Fruit fly (Drosophila melanogaster) Kc167 (cell line): ENCODE measurements around the gene Mks1.

Source experiments
- Sin3A ChIP-seq: fragments of >200 bp; optimal IDR thresholded peaks from 2 replicates; lab custom pipeline; 2018; ENCODE audit warnings: missing external identifiers
- h ChIP-seq: fragments of >200 bp; optimal IDR thresholded peaks from 3 replicates; lab custom pipeline; 2018; ENCODE audit warnings: missing external identifiers
- insv ChIP-seq: fragments of >200 bp; optimal IDR thresholded peaks from 3 replicates; lab custom pipeline; 2018; ENCODE audit warnings: missing external identifiers
- psq ChIP-seq: fragments of >200 bp; optimal IDR thresholded peaks from 2 replicates; lab custom pipeline; 2017; ENCODE audit warnings: missing external identifiers
- ttk ChIP-seq: sonication (Bioruptor generic); optimal IDR thresholded peaks from 2 replicates; lab custom pipeline; 2017; ENCODE audit warnings: missing external identifiers

dm6 chrX:12496930-12497329 is 533 bp upstream of the Mks1 start, which contains the start of gene mdu:
- TF ChIP-seq Sin3A (lab: Kevin White, UChicago) (no peak), psq (no peak), insv (lab: Kevin White, UChicago) (no peak), h (lab: Kevin White, UChicago) (no peak), ttk (lab: Kevin White, UChicago) (no peak)
